Fruit fly (Drosophila melanogaster) whole organism, embryonic: ENCODE measurements around the gene IFT52.

Source experiments
- CG10654 ChIP-seq: fragments of 200-800 bp; sonication (Bioruptor generic); optimal IDR thresholded peaks from 2 replicates; lab custom pipeline; 2016; ENCODE audit warnings: missing biosample characterization, missing genetic modification characterization
- CG2712 ChIP-seq: fragments of 200-800 bp; optimal IDR thresholded peaks from 3 replicates; lab custom pipeline; 2019; ENCODE audit warnings: missing biosample characterization, mild to moderate bottlenecking, missing genetic modification characterization, moderate library complexity
- CG4282 ChIP-seq: fragments of 200-800 bp; sonication (Bioruptor generic); optimal IDR thresholded peaks from 2 replicates; lab custom pipeline; 2016; ENCODE audit warnings: missing biosample characterization, missing genetic modification characterization
- Hmx ChIP-seq: fragments of 200-800 bp; sonication (Bioruptor generic); optimal IDR thresholded peaks from 2 replicates; lab custom pipeline; 2016; ENCODE audit warnings: missing biosample characterization, missing genetic modification characterization
- Sox100B ChIP-seq: fragments of 200-800 bp; sonication (Bioruptor generic); optimal IDR thresholded peaks from 3 replicates; lab custom pipeline; 2018; ENCODE audit warnings: missing biosample characterization, mild to moderate bottlenecking, missing genetic modification characterization
- br ChIP-seq: fragments of >200 bp; optimal IDR thresholded peaks from 2 replicates; lab custom pipeline; 2017
- tup ChIP-seq: fragments of 200-800 bp; sonication (Bioruptor generic); optimal IDR thresholded peaks from 2 replicates; lab custom pipeline; 2016; ENCODE audit warnings: missing biosample characterization, mild to moderate bottlenecking, missing genetic modification characterization, moderate library complexity

dm6 chr2L:6561463-6562357, 4.4 kb upstream of the IFT52 start, which contains the start of the genes Trmt6 and Ent2:
- peak; percentile 87 for TF ChIP-seq Sox100B (GFP tag; lab: Kevin White, UChicago)
- peak; percentile 90 for TF ChIP-seq tup
- peak; percentile 91 for TF ChIP-seq CG4282 (GFP tag; lab: Kevin White, UChicago)
- peak; percentile 95 for TF ChIP-seq CG10654 (GFP tag; lab: Kevin White, UChicago)
- TF ChIP-seq Hmx, result peak; percentile 89
- peak; percentile 94 for TF ChIP-seq CG2712 (tag; lab: Kevin White, UChicago)
- no peak for TF ChIP-seq br (lab: Kevin White, UChicago)
